Fruit fly (Drosophila melanogaster): Measurements from ENCODE around the gene CG7910.

DNA sequence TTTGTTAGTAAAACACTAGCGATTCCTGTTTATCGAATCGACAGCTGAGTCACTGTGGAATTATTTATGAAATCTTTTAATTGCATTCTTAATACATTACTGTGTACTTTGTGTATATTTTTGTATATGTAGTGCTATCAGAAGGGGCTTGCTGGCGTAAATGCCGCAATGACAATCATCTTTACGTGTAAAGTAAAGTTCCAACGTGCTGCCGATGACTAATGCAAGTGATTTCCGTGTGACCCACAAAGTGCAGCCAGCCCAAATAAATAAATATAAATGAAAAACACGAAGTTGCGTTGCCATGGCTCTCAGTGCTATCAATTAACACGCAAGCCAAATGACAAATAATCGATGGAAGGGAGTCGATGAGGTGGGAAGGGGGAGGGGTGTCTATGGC is 22.7 kb downstream of the CG7910 start:
- TF ChIP-seq Eip75B (GFP tag; optimal IDR thresholded peaks at IDR 0.05): no peak
- no peak for TF ChIP-seq CG34406 (GFP tag; optimal IDR thresholded peaks at IDR 0.05)
- no peak for TF ChIP-seq Hr39 (GFP tag; optimal IDR thresholded peaks at IDR 0.05)
- TF ChIP-seq CG11294 (GFP tag; IDR thresholded peaks at IDR 0.05): no peak
